Fruit fly (Drosophila melanogaster): Measurements from ENCODE around the gene CG42613.

DNA sequence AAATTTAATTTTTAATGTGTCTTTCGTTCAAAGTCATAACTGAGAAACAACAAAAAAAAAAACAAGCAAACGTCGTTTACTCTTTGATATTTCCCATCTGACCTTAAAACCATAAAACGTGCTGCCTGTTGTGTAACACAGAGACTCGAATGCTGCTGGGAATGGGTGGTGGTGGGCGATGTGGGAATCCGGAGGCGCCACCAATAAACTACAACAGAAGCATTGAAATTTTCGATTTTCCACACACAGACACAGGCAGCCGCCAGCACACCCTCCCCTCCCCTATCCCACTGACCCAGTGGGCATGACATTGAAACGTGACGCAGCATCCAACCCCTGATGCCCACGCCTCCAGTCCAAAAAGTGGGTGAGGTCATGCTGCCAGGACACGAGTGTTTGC, 18.7 kb upstream of the CG42613 start:
- TF ChIP-seq CG8478 (optimal IDR thresholded peaks at IDR 0.05): no peak
- no peak for TF ChIP-seq CTCF (optimal IDR thresholded peaks at IDR 0.05)
